Fruit fly (Drosophila melanogaster) Kc167 (cell line): ENCODE measurements around the gene Mocs1.

Experiments
- h ChIP-seq: fragments of >200 bp; optimal IDR thresholded peaks from 3 replicates; lab custom pipeline; 2018; ENCODE audit warnings: missing external identifiers
- insv ChIP-seq: fragments of >200 bp; optimal IDR thresholded peaks from 3 replicates; lab custom pipeline; 2018; ENCODE audit warnings: missing external identifiers
- psq ChIP-seq: fragments of >200 bp; optimal IDR thresholded peaks from 2 replicates; lab custom pipeline; 2017; ENCODE audit warnings: missing external identifiers

- TF ChIP-seq h (lab: Kevin White, UChicago) (no peak), psq (lab: Kevin White, UChicago) (no peak), insv (lab: Kevin White, UChicago) (no peak)
These were observed 15.5 kb downstream of the Mocs1 start for dm6 chr3L:11085810-11086209.
